Worm (Caenorhabditis elegans) whole organism, mixed stage, embryonic: ENCODE measurements around the gene C01G10.4.

ENCODE experiments used
- M03D4.4 ChIP-seq: sonication (generic microtip); optimal IDR thresholded peaks from 2 replicates; lab custom pipeline; 2017; ENCODE audit warnings: mild to moderate bottlenecking, missing genetic modification characterization, missing compliant biosample characterization
- bed-3 ChIP-seq: fragments of 200-800 bp; sonication (Bioruptor generic); optimal IDR thresholded peaks from 3 replicates; lab custom pipeline; 2018; ENCODE audit warnings: mild to moderate bottlenecking, missing genetic modification characterization, moderate library complexity, missing compliant biosample characterization
- ceh-39 ChIP-seq: fragments of 150-350 bp; optimal IDR thresholded peaks from 2 replicates; lab custom pipeline; 2014; ENCODE audit warnings: missing biosample characterization, missing genetic modification characterization
- ceh-43 ChIP-seq: fragments of 200-800 bp; sonication (Bioruptor generic); optimal IDR thresholded peaks from 2 replicates; lab custom pipeline; 2018; ENCODE audit warnings: mild to moderate bottlenecking, missing genetic modification characterization, moderate library complexity, missing compliant biosample characterization
- ceh-83 ChIP-seq: fragments of 200-800 bp; sonication (Bioruptor generic); optimal IDR thresholded peaks from 2 replicates; lab custom pipeline; 2018; ENCODE audit warnings: mild to moderate bottlenecking, missing genetic modification characterization, missing compliant biosample characterization
- ces-1 ChIP-seq: fragments of 150-350 bp; optimal IDR thresholded peaks from 2 replicates; lab custom pipeline; 2014; ENCODE audit warnings: missing biosample characterization, missing genetic modification reagents, missing genetic modification characterization
- cnd-1 ChIP-seq: fragments of 200-800 bp; sonication (Bioruptor generic); optimal IDR thresholded peaks from 2 replicates; lab custom pipeline; 2018; ENCODE audit warnings: mild to moderate bottlenecking, missing genetic modification characterization, missing compliant biosample characterization
- drap-1 ChIP-seq: fragments of 200-800 bp; sonication (Bioruptor generic); optimal IDR thresholded peaks from 3 replicates; lab custom pipeline; 2018; ENCODE audit warnings: mild to moderate bottlenecking, missing genetic modification characterization, missing compliant biosample characterization
- elt-1 ChIP-seq: sonication (generic microtip); optimal IDR thresholded peaks from 2 replicates; lab custom pipeline; 2017; ENCODE audit warnings: missing genetic modification characterization, mild to moderate bottlenecking, missing compliant biosample characterization, antibody characterized with exemption, moderate library complexity, borderline replicate concordance; ENCODE audit not compliant: insufficient read depth
- flh-1 ChIP-seq: fragments of 200-800 bp; sonication (Bioruptor generic); optimal IDR thresholded peaks from 2 replicates; lab custom pipeline; 2018; ENCODE audit warnings: mild to moderate bottlenecking, missing genetic modification characterization, moderate library complexity, missing compliant biosample characterization
- ham-2 ChIP-seq: fragments of 200-800 bp; sonication (Bioruptor generic); optimal IDR thresholded peaks from 2 replicates; lab custom pipeline; 2018; ENCODE audit warnings: mild to moderate bottlenecking, missing genetic modification characterization, missing compliant biosample characterization
- hlh-1 ChIP-seq: fragments of 150-350 bp; optimal IDR thresholded peaks from 2 replicates; lab custom pipeline; 2014; ENCODE audit warnings: missing biosample characterization, missing genetic modification reagents, missing genetic modification characterization
- lin-32 ChIP-seq: fragments of 200-800 bp; sonication (Bioruptor generic); optimal IDR thresholded peaks from 2 replicates; lab custom pipeline; 2018; ENCODE audit warnings: mild to moderate bottlenecking, missing genetic modification characterization, missing compliant biosample characterization
- lsy-2 ChIP-seq: fragments of 150-350 bp; optimal IDR thresholded peaks from 2 replicates; lab custom pipeline; 2014; ENCODE audit warnings: missing biosample characterization, missing genetic modification characterization
- mab-5 ChIP-seq: fragments of 150-350 bp; optimal IDR thresholded peaks from 2 replicates; lab custom pipeline; 2014; ENCODE audit warnings: missing biosample characterization, missing genetic modification characterization
- mep-1 ChIP-seq: fragments of 150-350 bp; optimal IDR thresholded peaks from 2 replicates; lab custom pipeline; 2017; ENCODE audit warnings: missing biosample characterization, missing genetic modification reagents, missing genetic modification characterization, inconsistent platforms
- mls-2 ChIP-seq: sonication (generic microtip); optimal IDR thresholded peaks from 2 replicates; lab custom pipeline; 2016; ENCODE audit warnings: mild to moderate bottlenecking, missing genetic modification characterization, moderate library complexity, missing compliant biosample characterization
- nhr-12 ChIP-seq: fragments of 150-350 bp; optimal IDR thresholded peaks from 2 replicates; lab custom pipeline; 2014; ENCODE audit warnings: missing biosample characterization, missing genetic modification characterization
- nhr-2 ChIP-seq: fragments of 150-350 bp; optimal IDR thresholded peaks from 2 replicates; lab custom pipeline; 2014; ENCODE audit warnings: missing biosample characterization, missing genetic modification characterization
- nhr-237 ChIP-seq: fragments of 150-350 bp; optimal IDR thresholded peaks from 2 replicates; lab custom pipeline; 2014; ENCODE audit warnings: missing biosample characterization, missing genetic modification characterization
- nhr-28 ChIP-seq: fragments of 150-350 bp; optimal IDR thresholded peaks from 2 replicates; lab custom pipeline; 2014; ENCODE audit warnings: missing biosample characterization, missing genetic modification characterization
- nhr-76 ChIP-seq: sonication (generic microtip); optimal IDR thresholded peaks from 2 replicates; lab custom pipeline; 2017; ENCODE audit warnings: missing biosample characterization, missing genetic modification characterization
- pha-4 ChIP-seq: fragments of 150-350 bp; optimal IDR thresholded peaks from 2 replicates; lab custom pipeline; 2018; ENCODE audit warnings: missing biosample characterization, missing genetic modification reagents, missing genetic modification characterization
- snpc-4 ChIP-seq: fragments of 150-350 bp; optimal IDR thresholded peaks from 2 replicates; lab custom pipeline; 2014; ENCODE audit warnings: missing biosample characterization, missing genetic modification characterization
- sptf-1 ChIP-seq: sonication (generic microtip); optimal IDR thresholded peaks from 2 replicates; lab custom pipeline; 2017; ENCODE audit warnings: mild to moderate bottlenecking, missing genetic modification characterization, moderate library complexity, missing compliant biosample characterization
- tbx-8 ChIP-seq: fragments of 200-800 bp; sonication (Bioruptor generic); optimal IDR thresholded peaks from 2 replicates; lab custom pipeline; 2018; ENCODE audit warnings: mild to moderate bottlenecking, missing genetic modification characterization, moderate library complexity, missing compliant biosample characterization
- unc-120 ChIP-seq: sonication (generic microtip); optimal IDR thresholded peaks from 2 replicates; lab custom pipeline; 2017; ENCODE audit warnings: missing genetic modification characterization, missing compliant biosample characterization; ENCODE audit not compliant: poor library complexity, severe bottlenecking
- unc-39 ChIP-seq: fragments of 150-350 bp; optimal IDR thresholded peaks from 2 replicates; lab custom pipeline; 2014; ENCODE audit warnings: missing biosample characterization, missing genetic modification characterization
- unc-62 ChIP-seq: fragments of 150-350 bp; optimal IDR thresholded peaks from 2 replicates; lab custom pipeline; 2014; ENCODE audit warnings: missing biosample characterization, missing genetic modification reagents, missing genetic modification characterization
- zip-8 ChIP-seq: fragments of 150-350 bp; optimal IDR thresholded peaks from 2 replicates; lab custom pipeline; 2014; ENCODE audit warnings: missing biosample characterization, missing genetic modification characterization
- ztf-11 ChIP-seq: fragments of 150-350 bp; optimal IDR thresholded peaks from 2 replicates; lab custom pipeline; 2014; ENCODE audit warnings: missing biosample characterization, missing genetic modification characterization

The C01G10.4 gene

DNA sequence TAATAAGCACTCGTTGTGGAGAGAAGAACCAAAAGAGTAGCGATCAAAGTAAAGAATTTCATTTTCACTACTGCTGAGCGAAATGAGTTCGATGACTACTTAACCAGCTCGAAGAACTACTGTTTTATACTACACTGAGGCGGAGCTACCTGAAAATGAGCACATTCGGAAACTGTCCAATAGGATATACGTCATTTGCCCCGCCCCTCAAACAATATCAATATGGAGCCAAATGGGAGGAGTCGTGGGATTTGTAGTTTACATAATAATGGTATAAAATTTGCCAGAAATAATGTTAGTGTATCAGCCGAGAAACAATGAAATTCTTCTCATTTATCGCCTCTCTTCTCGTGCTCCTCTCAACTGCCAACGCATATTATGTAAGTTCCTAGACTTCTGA is at the start of gene C01G10.4, which contains the start of gene C01G10.5:
Gene C01G10.4, plus strand, starts transcription at position 303 of the 400 bp plus-strand sequence.
Gene C01G10.5, minus strand, starts transcription at position 101 of the 400 bp plus-strand sequence.
- no peak for TF ChIP-seq hlh-1
- TF ChIP-seq ceh-83 = no peak
- TF ChIP-seq, all 35 proteins: peak for 0

DNA sequence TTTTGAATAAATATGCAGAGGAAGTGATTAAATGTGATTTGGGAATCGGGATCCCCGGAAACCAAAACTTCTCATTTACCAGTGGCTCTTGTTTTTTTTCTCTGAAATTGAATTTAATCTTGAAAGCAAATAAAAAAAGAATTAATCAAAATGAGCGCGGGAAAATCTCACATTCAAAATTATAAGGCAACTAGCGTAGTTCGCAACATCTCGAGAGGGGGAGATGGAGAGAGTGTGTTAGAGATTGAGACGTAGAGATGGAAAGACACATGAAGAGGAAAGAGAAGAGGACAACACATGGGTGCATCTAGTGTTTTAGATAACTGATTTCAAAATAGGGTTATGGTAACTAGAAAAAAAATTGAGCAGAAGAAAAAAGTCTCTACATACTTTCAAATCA is 41.4 kb upstream of the C01G10.4 start, which contains the start of gene sdc-3:
Gene sdc-3, minus strand, starts transcription at position 101 of the 400 bp plus-strand sequence.
- no peak for TF ChIP-seq ham-2 (GFP tag; lab: Kevin White, UChicago)
- TF ChIP-seq unc-62 (GFP tag; lab: Kevin White, UChicago) = no peak
- TF ChIP-seq, all 35 proteins: peak for 0

DNA sequence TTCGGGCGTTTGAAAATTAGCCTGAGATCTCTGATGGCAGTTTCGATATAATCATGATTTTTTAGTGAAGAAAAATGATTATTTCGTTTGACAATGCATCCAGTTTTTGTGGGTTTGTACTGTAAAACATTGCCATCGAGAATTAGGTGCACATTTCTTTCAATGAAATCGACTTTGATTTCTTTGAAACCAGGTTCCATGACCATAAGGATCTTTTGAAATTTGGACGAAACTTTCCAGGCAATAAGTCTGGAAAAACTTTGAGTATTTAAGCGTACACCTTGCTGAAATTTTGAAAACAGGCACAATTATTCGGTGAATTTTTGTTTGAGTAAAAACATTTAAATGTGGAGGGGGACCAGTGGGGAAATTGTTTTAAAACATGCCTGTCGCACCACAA is 37.8 kb upstream of the C01G10.4 start:
- TF ChIP-seq tbx-8 (GFP tag; lab: Kevin White, UChicago) (no peak), drap-1 (no peak), pha-4 (tag; lab: Kevin White, UChicago) (no peak), mab-5 (no peak), unc-62 (GFP tag; lab: Kevin White, UChicago) (no peak), ceh-43 (GFP tag; lab: Kevin White, UChicago) (no peak), M03D4.4 (tag; lab: Kevin White, UChicago) (no peak), ces-1 (no peak), cnd-1 (tag; lab: Kevin White, UChicago) (no peak), nhr-76 (tag; lab: Kevin White, UChicago) (no peak), flh-1 (GFP tag; lab: Kevin White, UChicago) (no peak), nhr-237 (no peak)

DNA sequence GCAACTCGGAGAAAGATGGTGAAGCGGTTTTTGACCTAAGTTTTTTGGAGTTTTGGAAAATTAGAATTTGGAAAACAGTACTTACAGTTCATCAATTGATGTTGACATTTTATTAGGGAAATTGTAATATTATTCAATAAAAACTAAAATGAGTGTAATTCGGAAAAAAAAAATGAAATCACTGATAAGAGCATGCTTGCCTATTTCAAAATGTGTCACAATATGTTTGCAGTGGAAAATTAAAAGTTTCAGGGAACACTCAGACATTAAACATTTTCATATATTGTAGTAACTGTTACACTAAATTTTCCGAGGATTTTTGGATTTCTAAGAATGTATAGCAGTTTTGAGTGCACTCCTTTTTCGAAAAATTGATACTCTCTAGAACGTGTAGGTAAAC is 37.2 kb upstream of the C01G10.4 start, which contains the start of the genes fbxa-82 and C25D7.5:
Gene fbxa-82, minus strand, starts transcription at position 163 of the 400 bp plus-strand sequence.
Gene C25D7.5, plus strand, starts transcription at position 283 of the 400 bp plus-strand sequence.
- TF ChIP-seq ceh-39 (tag; lab: Kevin White, UChicago) (no peak), bed-3 (no peak), pha-4 (tag; lab: Kevin White, UChicago) (no peak), nhr-12 (no peak), snpc-4 (tag; lab: Kevin White, UChicago) (no peak), unc-39 (tag; lab: Kevin White, UChicago) (no peak), lsy-2 (no peak), mep-1 (tag; lab: Kevin White, UChicago) (no peak), ztf-11 (tag; lab: Kevin White, UChicago) (no peak), cnd-1 (tag; lab: Kevin White, UChicago) (no peak), ces-1 (no peak), drap-1 (no peak), nhr-28 (tag; lab: Kevin White, UChicago) (no peak), ceh-83 (no peak), zip-8 (tag; lab: Kevin White, UChicago) (no peak)

DNA sequence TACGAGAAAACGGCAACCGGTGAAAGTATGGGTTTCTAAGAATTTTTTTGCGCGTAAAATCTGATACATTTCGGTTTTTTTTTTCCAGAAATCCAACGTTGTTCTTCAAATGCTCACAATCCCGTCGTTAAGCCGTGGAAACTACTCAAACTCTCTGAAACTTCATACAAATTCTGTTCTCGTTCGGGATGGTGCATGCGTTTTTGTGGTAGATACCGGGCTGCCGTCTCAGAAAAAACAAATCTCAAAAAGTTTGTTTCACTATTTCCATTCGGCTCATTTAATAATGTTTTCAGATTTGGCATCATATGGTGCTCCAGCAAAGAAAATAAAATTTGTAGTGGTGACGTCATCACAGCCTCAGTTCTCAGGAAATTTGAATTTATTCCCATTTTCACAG is 34.8 kb upstream of the C01G10.4 start:
- TF ChIP-seq ceh-83 (no peak), zip-8 (tag; lab: Kevin White, UChicago) (peak; percentile 61)

DNA sequence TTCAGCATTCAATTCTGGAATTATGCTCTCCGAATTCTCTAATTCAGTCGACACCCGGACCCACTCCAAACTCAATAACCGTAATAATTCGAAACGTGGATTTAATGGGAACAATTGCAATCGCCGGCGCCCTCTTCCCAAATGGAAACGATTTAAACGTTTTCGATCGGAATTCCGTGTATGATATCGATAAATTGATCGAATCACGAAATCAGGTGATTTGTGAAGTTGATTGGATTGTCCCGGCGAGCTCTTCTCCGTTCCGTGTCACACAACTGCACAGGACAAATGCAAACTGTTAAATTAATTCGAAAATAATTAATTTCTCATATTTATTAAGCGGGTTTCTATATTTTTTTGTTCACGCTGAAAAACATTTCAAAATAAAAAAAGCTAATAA is 33.7 kb upstream of the C01G10.4 start, which contains the start of gene C25D7.16:
Gene C25D7.16, plus strand, starts transcription at position 301 of the 400 bp plus-strand sequence.
- no peak for TF ChIP-seq nhr-2 (tag; lab: Kevin White, UChicago)
- TF ChIP-seq ces-1 = no peak
- no peak for TF ChIP-seq nhr-76 (tag; lab: Kevin White, UChicago)
- TF ChIP-seq snpc-4 (tag; lab: Kevin White, UChicago) = no peak
- no peak for TF ChIP-seq bed-3
- no peak for TF ChIP-seq ceh-83
- no peak for TF ChIP-seq lin-32 (GFP tag; lab: Kevin White, UChicago)
- no peak for TF ChIP-seq pha-4 (tag; lab: Kevin White, UChicago)
- no peak for TF ChIP-seq ceh-39 (tag; lab: Kevin White, UChicago)
- no peak for TF ChIP-seq sptf-1 (tag; lab: Kevin White, UChicago)
- TF ChIP-seq unc-120 (tag; lab: Kevin White, UChicago) = no peak
- no peak for TF ChIP-seq elt-1
- TF ChIP-seq nhr-28 (tag; lab: Kevin White, UChicago) = no peak
- no peak for TF ChIP-seq zip-8 (tag; lab: Kevin White, UChicago)
- TF ChIP-seq unc-39 (tag; lab: Kevin White, UChicago) = no peak
- no peak for TF ChIP-seq mep-1 (tag; lab: Kevin White, UChicago)
- TF ChIP-seq mls-2 (tag; lab: Kevin White, UChicago) = no peak
- TF ChIP-seq cnd-1 (tag; lab: Kevin White, UChicago) = no peak
